Worm (Caenorhabditis elegans) whole organism, young adult: ENCODE measurements around the gene phat-3.

Source experiments
- B0019.2 ChIP-seq: fragments of 200-800 bp; sonication (Bioruptor generic); conservative IDR thresholded peaks from 2 replicates; pipeline ENCODE4 v1.3.6; 2022; ENCODE audit warnings: missing genetic modification reagents, missing genetic modification characterization, missing compliant biosample characterization
- B0261.1 ChIP-seq: sonication (generic microtip); optimal IDR thresholded peaks from 2 replicates; lab custom pipeline; 2016; ENCODE audit warnings: mild to moderate bottlenecking, missing genetic modification characterization, moderate library complexity, missing compliant biosample characterization
- C17E4.6 ChIP-seq: fragments of 200-800 bp; sonication (Bioruptor generic); IDR thresholded peaks from 2 replicates; pipeline ENCODE4 v1.3.6; 2022; ENCODE audit warnings: missing genetic modification reagents, missing genetic modification characterization, missing compliant biosample characterization
- D2030.7 ChIP-seq: fragments of 200-800 bp; sonication (Bioruptor generic); IDR thresholded peaks from 2 replicates; pipeline ENCODE4 v1.3.6; 2022; ENCODE audit warnings: missing genetic modification reagents, missing genetic modification characterization, missing compliant biosample characterization
- F33H1.4 ChIP-seq: fragments of 200-800 bp; sonication (Bioruptor generic); IDR thresholded peaks from 2 replicates; pipeline ENCODE4 v1.3.6; 2022; ENCODE audit warnings: missing genetic modification reagents, missing genetic modification characterization, missing compliant biosample characterization
- F39B2.1 ChIP-seq: fragments of 200-800 bp; sonication (Bioruptor generic); IDR thresholded peaks from 2 replicates; pipeline ENCODE4 v1.3.6; 2022; ENCODE audit warnings: missing genetic modification reagents, missing genetic modification characterization, missing compliant biosample characterization
- F49E8.2 ChIP-seq: sonication (generic microtip); optimal IDR thresholded peaks from 3 replicates; lab custom pipeline; 2017; ENCODE audit warnings: missing genetic modification characterization, mild to moderate bottlenecking, missing compliant biosample characterization, antibody characterized with exemption, moderate library complexity; ENCODE audit not compliant: insufficient read depth
- Y56A3A.18 ChIP-seq: fragments of 200-800 bp; sonication (Bioruptor generic); IDR thresholded peaks from 2 replicates; pipeline ENCODE4 v1.3.6; 2022; ENCODE audit warnings: missing genetic modification reagents, missing genetic modification characterization, missing compliant biosample characterization
- aptf-3 ChIP-seq: fragments of 200-800 bp; sonication (Bioruptor generic); IDR thresholded peaks from 2 replicates; pipeline ENCODE4 v1.3.6; 2022; ENCODE audit warnings: missing genetic modification characterization, missing compliant biosample characterization
- athp-1 ChIP-seq: sonication (generic microtip); optimal IDR thresholded peaks from 2 replicates; lab custom pipeline; 2017; ENCODE audit warnings: mild to moderate bottlenecking, missing genetic modification characterization, missing compliant biosample characterization
- attf-3 ChIP-seq: fragments of 200-800 bp; sonication (Bioruptor generic); conservative IDR thresholded peaks from 2 replicates; pipeline ENCODE4 v1.3.6; 2022; ENCODE audit warnings: missing genetic modification reagents, missing genetic modification characterization, missing compliant biosample characterization
- ccch-3 ChIP-seq: fragments of 200-800 bp; sonication (Bioruptor generic); optimal IDR thresholded peaks from 2 replicates; lab custom pipeline; 2018; ENCODE audit warnings: mild to moderate bottlenecking, missing genetic modification characterization, missing compliant biosample characterization
- cebp-1 ChIP-seq, 2 experiments: fragments of 200-800 bp in 1 of 2; sonication (Bioruptor generic) in 1 of 2; sonication (generic microtip) in 1 of 2; IDR thresholded peaks in 1 of 2; optimal IDR thresholded peaks in 1 of 2; 2 replicates each; pipeline versions ENCODE4 v1.3.6 to Lab custom; 2017 to 2022; ENCODE audit warnings: missing compliant biosample characterization in 2 of 2, missing genetic modification characterization in 2 of 2, mild to moderate bottlenecking in 1 of 2, missing genetic modification reagents in 1 of 2, moderate library complexity in 1 of 2
- ceh-100 ChIP-seq: fragments of 200-800 bp; sonication (Bioruptor generic); IDR thresholded peaks from 2 replicates; pipeline ENCODE4 v1.3.6; 2022; ENCODE audit warnings: missing genetic modification reagents, missing genetic modification characterization, missing compliant biosample characterization
- dox-1 ChIP-seq: fragments of 200-800 bp; sonication (Bioruptor generic); IDR thresholded peaks from 2 replicates; pipeline ENCODE4 v1.3.6; 2022; ENCODE audit warnings: missing genetic modification reagents, missing genetic modification characterization, missing compliant biosample characterization
- egrh-3 ChIP-seq: fragments of 200-800 bp; sonication (Bioruptor generic); IDR thresholded peaks from 2 replicates; pipeline ENCODE4 v1.3.6; 2022; ENCODE audit warnings: missing genetic modification reagents, missing genetic modification characterization, missing compliant biosample characterization
- ekl-4 ChIP-seq: fragments of 200-800 bp; sonication (Bioruptor generic); IDR thresholded peaks from 2 replicates; pipeline ENCODE4 v1.3.6; 2022; ENCODE audit warnings: missing genetic modification reagents, missing genetic modification characterization, missing compliant biosample characterization
- fkh-3 ChIP-seq: sonication (generic microtip); optimal IDR thresholded peaks from 2 replicates; lab custom pipeline; 2016; ENCODE audit warnings: mild to moderate bottlenecking, missing genetic modification characterization, missing compliant biosample characterization
- hmg-1.2 ChIP-seq: fragments of 200-800 bp; sonication (Bioruptor generic); IDR thresholded peaks from 2 replicates; pipeline ENCODE4 v1.3.6; 2022; ENCODE audit warnings: missing genetic modification reagents, missing genetic modification characterization, missing compliant biosample characterization
- hrde-1 ChIP-seq: sonication (generic microtip); optimal IDR thresholded peaks from 2 replicates; lab custom pipeline; 2016; ENCODE audit warnings: missing genetic modification characterization, mild to moderate bottlenecking, missing compliant biosample characterization, moderate library complexity, missing genotype, missing genetic modification reagents, borderline replicate concordance
- hsf-1 ChIP-seq: fragments of 200-800 bp; sonication (Bioruptor generic); IDR thresholded peaks from 2 replicates; pipeline ENCODE4 v1.3.6; 2022; ENCODE audit warnings: missing genetic modification reagents, missing genetic modification characterization, missing compliant biosample characterization
- lag-1 ChIP-seq: fragments of 200-800 bp; sonication (Bioruptor generic); IDR thresholded peaks from 2 replicates; pipeline ENCODE4 v1.3.6; 2022; ENCODE audit warnings: missing genetic modification reagents, missing genetic modification characterization, missing compliant biosample characterization
- let-526 ChIP-seq: fragments of 200-800 bp; sonication (Bioruptor generic); IDR thresholded peaks from 2 replicates; pipeline ENCODE4 v1.3.6; 2022; ENCODE audit warnings: missing genetic modification reagents, missing genetic modification characterization, missing compliant biosample characterization
- let-607 ChIP-seq, 2 experiments: fragments of 200-800 bp in 1 of 2; sonication (Bioruptor generic) in 1 of 2; sonication (generic microtip) in 1 of 2; optimal IDR thresholded peaks; 2 replicates each; lab custom pipeline; 2016 to 2018; ENCODE audit warnings: mild to moderate bottlenecking in 2 of 2, missing compliant biosample characterization in 2 of 2, missing genetic modification characterization in 2 of 2, moderate library complexity in 2 of 2, missing genotype in 1 of 2
- lsy-27 ChIP-seq: sonication (generic microtip); optimal IDR thresholded peaks from 2 replicates; lab custom pipeline; 2017; ENCODE audit warnings: missing genetic modification characterization, mild to moderate bottlenecking, missing compliant biosample characterization, antibody characterized with exemption, missing genotype, borderline replicate concordance; ENCODE audit not compliant: insufficient read depth
- madf-8 ChIP-seq: fragments of 200-800 bp; sonication (Bioruptor generic); conservative IDR thresholded peaks from 2 replicates; pipeline ENCODE4 v1.3.6; 2022; ENCODE audit warnings: missing genetic modification reagents, missing genetic modification characterization, missing compliant biosample characterization
- nfya-1 ChIP-seq: sonication (generic microtip); optimal IDR thresholded peaks from 2 replicates; lab custom pipeline; 2017; ENCODE audit warnings: antibody characterized with exemption, missing compliant biosample characterization, missing genetic modification characterization, borderline replicate concordance; ENCODE audit not compliant: insufficient read depth
- nfya-2 ChIP-seq: fragments of 200-800 bp; sonication (Bioruptor generic); IDR thresholded peaks from 2 replicates; pipeline ENCODE4 v1.3.6; 2022; ENCODE audit warnings: missing genetic modification reagents, missing genetic modification characterization, missing compliant biosample characterization
- nhr-80 ChIP-seq: sonication (generic microtip); optimal IDR thresholded peaks from 2 replicates; lab custom pipeline; 2016; ENCODE audit warnings: missing genetic modification characterization, missing compliant biosample characterization
- pbrm-1 ChIP-seq: fragments of 200-800 bp; sonication (Bioruptor generic); IDR thresholded peaks from 2 replicates; pipeline ENCODE4 v1.3.6; 2022; ENCODE audit warnings: missing genetic modification reagents, missing genetic modification characterization, missing compliant biosample characterization
- pha-4 ChIP-seq: fragments of 150-350 bp; sonication (generic microtip); optimal IDR thresholded peaks from 2 replicates; lab custom pipeline; 2014; ENCODE audit warnings: missing biosample characterization, missing genetic modification reagents, missing genetic modification characterization
- rcor-1 ChIP-seq: fragments of 200-800 bp; sonication (Bioruptor generic); IDR thresholded peaks from 2 replicates; pipeline ENCODE4 v1.3.6; 2022; ENCODE audit warnings: missing genetic modification reagents, missing genetic modification characterization, missing compliant biosample characterization
- snpc-1.1 ChIP-seq: sonication (generic microtip); optimal IDR thresholded peaks from 2 replicates; lab custom pipeline; 2017; ENCODE audit warnings: missing genetic modification characterization, mild to moderate bottlenecking, missing compliant biosample characterization, antibody characterized with exemption, moderate library complexity, missing genotype, missing genetic modification reagents; ENCODE audit not compliant: insufficient read depth
- snpc-4 ChIP-seq, 5 experiments: fragments of 150-350 bp in 1 of 5; sonication (generic microtip) in 4 of 5; optimal IDR thresholded peaks; 2 replicates each; lab custom pipeline; 2014 to 2018; ENCODE audit warnings: missing genetic modification characterization in 5 of 5, missing biosample characterization in 3 of 5, antibody characterized with exemption in 2 of 5, mild to moderate bottlenecking in 2 of 5, missing compliant biosample characterization in 2 of 5, missing genotype in 2 of 5, moderate library complexity in 2 of 5, missing genetic modification reagents in 1 of 5
- tbx-9 ChIP-seq: sonication (generic microtip); optimal IDR thresholded peaks from 2 replicates; lab custom pipeline; 2016; ENCODE audit warnings: borderline replicate concordance, missing genetic modification characterization, inconsistent platforms, missing compliant biosample characterization
- unc-130 ChIP-seq: sonication (generic microtip); optimal IDR thresholded peaks from 2 replicates; lab custom pipeline; 2016; ENCODE audit warnings: missing genetic modification reagents, missing genetic modification characterization, missing compliant biosample characterization
- xnd-1 ChIP-seq: sonication (generic microtip); optimal IDR thresholded peaks from 2 replicates; lab custom pipeline; 2016; ENCODE audit warnings: missing genotype, missing genetic modification reagents, missing genetic modification characterization, missing compliant biosample characterization
- ztf-25 ChIP-seq: fragments of 200-800 bp; sonication (Bioruptor generic); IDR thresholded peaks from 2 replicates; pipeline ENCODE4 v1.3.6; 2022; ENCODE audit warnings: missing genetic modification reagents, missing genetic modification characterization, missing compliant biosample characterization
- ztf-26 ChIP-seq: sonication (generic microtip); optimal IDR thresholded peaks from 2 replicates; lab custom pipeline; 2017; ENCODE audit warnings: missing genetic modification characterization, missing compliant biosample characterization

The phat-3 gene

DNA sequence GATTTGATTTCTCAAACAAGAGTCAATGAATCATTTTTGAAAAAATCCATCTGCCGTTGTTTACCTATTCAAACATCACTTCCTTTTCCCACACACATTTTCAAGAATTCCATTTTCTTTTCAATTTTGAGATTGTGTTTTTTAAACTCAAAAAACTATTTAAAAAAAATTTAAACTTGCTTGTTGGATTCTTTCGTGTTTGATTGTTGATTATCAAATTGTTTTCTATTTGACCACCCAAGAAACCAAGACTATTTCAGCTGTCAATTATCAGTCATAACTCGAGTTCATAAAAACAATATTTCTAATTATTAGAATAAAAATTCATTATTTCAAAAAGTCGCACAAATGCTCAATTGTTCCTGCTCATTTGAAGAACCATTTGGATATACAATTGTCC is 38.5 kb upstream of the phat-3 start, which contains the start of gene srh-8:
TSS of gene srh-8 (plus strand) at position 301 of the 400 bp plus-strand sequence.
- TF ChIP-seq B0261.1 (tag; lab: Kevin White, UChicago) (no peak), aptf-3 (GFP tag; lab: Robert Waterston, UW) (no peak), rcor-1 (GFP tag; lab: Robert Waterston, UW) (no peak), athp-1 (tag; lab: Kevin White, UChicago) (no peak)

DNA sequence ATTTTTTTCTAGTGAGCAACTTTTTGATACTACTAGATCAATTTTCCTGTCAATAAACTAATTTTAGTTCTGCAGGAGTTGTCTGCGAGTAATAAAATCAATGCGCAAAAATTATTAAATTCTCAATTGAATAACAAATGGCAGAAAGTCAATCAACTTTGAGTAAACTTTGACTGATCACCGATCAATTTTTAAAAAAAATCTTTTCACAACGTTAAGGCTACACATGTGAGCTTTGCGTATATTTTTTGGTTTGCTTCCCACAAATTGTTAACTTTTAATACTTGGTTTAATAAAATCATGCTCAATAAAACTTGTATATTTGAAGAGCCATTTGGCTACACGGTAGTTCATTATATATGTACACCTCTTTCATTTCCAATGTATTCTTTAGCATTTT is 35.8 kb upstream of the phat-3 start, which contains the start of gene srh-7:
TSS of gene srh-7 (plus strand) at position 301 of the 400 bp plus-strand sequence.
- TF ChIP-seq Y56A3A.18, result no peak
- TF ChIP-seq ceh-100 (GFP tag; lab: Robert Waterston, UW), result no peak
- no peak for TF ChIP-seq hrde-1 (tag; lab: Kevin White, UChicago)
- TF ChIP-seq let-607 (tag; optimal IDR thresholded peaks at IDR 0.05; lab: Kevin White, UChicago), result no peak
- no peak for TF ChIP-seq D2030.7 (GFP tag; lab: Robert Waterston, UW)
- no peak for TF ChIP-seq cebp-1 (GFP tag; IDR thresholded peaks at IDR 0.05; lab: Robert Waterston, UW)
- no peak for TF ChIP-seq cebp-1 (tag; optimal IDR thresholded peaks at IDR 0.05; lab: Kevin White, UChicago)
- TF ChIP-seq lsy-27 (tag; lab: Kevin White, UChicago), result no peak
- no peak for TF ChIP-seq hsf-1 (GFP tag; lab: Robert Waterston, UW)
- no peak for TF ChIP-seq hmg-1.2 (GFP tag; lab: Robert Waterston, UW)
- TF ChIP-seq let-526 (GFP tag; lab: Robert Waterston, UW), result no peak
- no peak for TF ChIP-seq ccch-3
- no peak for TF ChIP-seq pha-4 (tag; lab: Kevin White, UChicago)
- no peak for TF ChIP-seq tbx-9 (tag; lab: Kevin White, UChicago)
- no peak for TF ChIP-seq aptf-3 (GFP tag; lab: Robert Waterston, UW)
- TF ChIP-seq F33H1.4 (GFP tag; lab: Robert Waterston, UW), result no peak
- no peak for TF ChIP-seq unc-130 (GFP tag; lab: Kevin White, UChicago)
- TF ChIP-seq madf-8 (GFP tag; lab: Robert Waterston, UW), result no peak
- TF ChIP-seq nfya-2 (GFP tag; lab: Robert Waterston, UW), result no peak

DNA sequence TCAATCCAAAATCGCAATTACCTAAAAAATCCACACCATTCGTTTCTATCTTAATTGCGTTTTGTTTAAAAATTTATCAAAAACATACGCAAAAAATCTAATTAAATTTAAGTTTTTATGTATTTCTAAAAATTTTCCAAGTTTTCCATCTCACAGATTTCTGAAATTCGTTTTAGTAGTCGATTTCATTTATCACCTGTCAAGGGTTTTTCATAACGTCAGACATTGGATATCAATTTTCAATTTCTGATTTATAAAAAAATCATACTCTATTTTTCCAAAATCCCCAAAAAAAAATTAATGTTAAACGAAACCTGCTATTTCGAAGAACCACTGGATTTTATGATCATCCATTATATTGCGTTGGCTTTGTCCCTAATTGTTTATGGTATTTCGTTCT is 33.6 kb upstream of the phat-3 start, which contains the start of gene srh-4:
TSS of gene srh-4 (plus strand) at position 301 of the 400 bp plus-strand sequence.
- no peak for TF ChIP-seq Y56A3A.18
- TF ChIP-seq ekl-4, result no peak
- no peak for TF ChIP-seq pbrm-1
- TF ChIP-seq attf-3 (GFP tag; lab: Robert Waterston, UW), result no peak
- no peak for TF ChIP-seq nfya-1 (tag; lab: Kevin White, UChicago)
- no peak for TF ChIP-seq C17E4.6 (GFP tag; lab: Robert Waterston, UW)
- no peak for TF ChIP-seq snpc-1.1 (tag; lab: Kevin White, UChicago)
- no peak for TF ChIP-seq hrde-1 (tag; lab: Kevin White, UChicago)
- no peak for TF ChIP-seq F39B2.1
- TF ChIP-seq F33H1.4 (GFP tag; lab: Robert Waterston, UW), result no peak
- no peak for TF ChIP-seq lag-1 (GFP tag; lab: Robert Waterston, UW)
- TF ChIP-seq dox-1 (GFP tag; lab: Robert Waterston, UW), result no peak
- no peak for TF ChIP-seq B0019.2
- no peak for TF ChIP-seq ztf-26 (tag; lab: Kevin White, UChicago)

DNA sequence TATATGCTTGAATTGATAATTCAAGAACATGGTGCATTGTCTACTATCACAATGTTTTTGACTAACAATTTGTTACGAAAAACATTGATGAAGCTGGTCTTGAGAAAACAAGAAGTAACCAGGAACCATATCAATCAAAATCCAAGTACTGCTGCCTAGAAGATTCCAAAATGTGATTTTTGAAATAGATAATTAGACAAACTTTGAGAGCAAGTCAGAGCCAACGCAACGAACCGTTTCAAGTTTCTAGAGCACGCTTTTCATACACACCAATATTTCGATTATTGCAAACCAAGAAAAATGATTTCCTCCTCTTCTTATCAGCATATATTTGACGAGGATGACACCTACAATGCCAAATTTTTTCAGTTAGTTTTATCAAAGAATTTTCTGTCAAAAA is 27.0 kb upstream of the phat-3 start, which contains the start of gene srw-89:
TSS of gene srw-89 (plus strand) at position 301 of the 400 bp plus-strand sequence.
- TF ChIP-seq ztf-25 (GFP tag; lab: Robert Waterston, UW) (no peak), nhr-80 (tag; lab: Kevin White, UChicago) (no peak), xnd-1 (tag; lab: Kevin White, UChicago) (no peak), fkh-3 (tag; lab: Kevin White, UChicago) (no peak), pbrm-1 (no peak), egrh-3 (GFP tag; lab: Robert Waterston, UW) (no peak), nfya-2 (GFP tag; lab: Robert Waterston, UW) (no peak), snpc-4 (GFP tag; optimal IDR thresholded peaks at IDR 0.05; lab: Kevin White, UChicago) (no peak), snpc-4 (tag; optimal IDR thresholded peaks at IDR 0.05; lab: Kevin White, UChicago) (no peak), F49E8.2 (tag; lab: Kevin White, UChicago) (no peak)
